Fruit fly (Drosophila melanogaster) whole organism, embryonic: ENCODE data around the gene CG17329.

Source experiments
- BtbVII ChIP-seq: fragments of 200-800 bp; sonication (Bioruptor generic); optimal IDR thresholded peaks from 3 replicates; lab custom pipeline; 2017; ENCODE audit warnings: missing biosample characterization, mild to moderate bottlenecking, missing genetic modification characterization
- CG12219 ChIP-seq: fragments of 200-800 bp; sonication (Bioruptor generic); optimal IDR thresholded peaks from 3 replicates; lab custom pipeline; 2018; ENCODE audit warnings: missing biosample characterization, mild to moderate bottlenecking, missing genetic modification characterization
- CG12744 ChIP-seq: fragments of 200-800 bp; sonication (Bioruptor generic); optimal IDR thresholded peaks from 2 replicates; lab custom pipeline; 2016; ENCODE audit warnings: missing biosample characterization, missing genetic modification characterization
- CG15073 ChIP-seq: fragments of 200-800 bp; sonication (Bioruptor generic); optimal IDR thresholded peaks from 2 replicates; lab custom pipeline; 2016; ENCODE audit warnings: missing biosample characterization, missing genetic modification characterization
- CG16813 ChIP-seq: fragments of 200-800 bp; sonication (Bioruptor generic); IDR thresholded peaks from 3 replicates; pipeline ENCODE4 v1.3.6; 2022; ENCODE audit warnings: missing biosample characterization, missing genetic modification characterization; ENCODE audit not compliant: partially characterized antibody
- CG17385 ChIP-seq: fragments of 200-800 bp; sonication (Bioruptor generic); optimal IDR thresholded peaks from 3 replicates; lab custom pipeline; 2018; ENCODE audit warnings: missing biosample characterization, mild to moderate bottlenecking, missing genetic modification characterization
- CG18262 ChIP-seq: fragments of 200-800 bp; optimal IDR thresholded peaks from 3 replicates; lab custom pipeline; 2019; ENCODE audit warnings: missing biosample characterization, mild to moderate bottlenecking, missing genetic modification characterization, moderate library complexity
- CG2202 ChIP-seq: fragments of 200-800 bp; sonication (Bioruptor generic); optimal IDR thresholded peaks from 2 replicates; lab custom pipeline; 2018; ENCODE audit warnings: missing biosample characterization, mild to moderate bottlenecking, missing genetic modification characterization
- CG3407 ChIP-seq: fragments of 200-800 bp; sonication (Bioruptor generic); optimal IDR thresholded peaks from 2 replicates; lab custom pipeline; 2018; ENCODE audit warnings: missing biosample characterization, mild to moderate bottlenecking, missing genetic modification characterization
- CG4730 ChIP-seq: fragments of 200-800 bp; sonication (Bioruptor generic); IDR thresholded peaks from 2 replicates; pipeline ENCODE4 v1.3.6; 2022; ENCODE audit warnings: missing biosample characterization, missing genetic modification characterization
- CG8290 ChIP-seq, 3 experiments: fragments of 200-800 bp; sonication (Bioruptor generic); optimal IDR thresholded peaks; 2 replicates each; lab custom pipeline; 2016 to 2019; ENCODE audit warnings: missing biosample characterization in 3 of 3, missing genetic modification characterization in 3 of 3, mild to moderate bottlenecking in 2 of 3, moderate library complexity in 1 of 3
- CG9215 ChIP-seq: fragments of 200-800 bp; sonication (Bioruptor generic); IDR thresholded peaks from 2 replicates; pipeline ENCODE4 v1.3.6; 2022; ENCODE audit warnings: missing biosample characterization, missing genetic modification characterization
- Chrac-16 ChIP-seq: fragments of 200-800 bp; sonication (Bioruptor generic); optimal IDR thresholded peaks from 3 replicates; lab custom pipeline; 2016; ENCODE audit warnings: missing biosample characterization, missing genetic modification characterization
- D19A ChIP-seq: fragments of 200-800 bp; optimal IDR thresholded peaks from 3 replicates; lab custom pipeline; 2019; ENCODE audit warnings: missing biosample characterization, mild to moderate bottlenecking, missing genetic modification characterization, moderate library complexity
- Dbx ChIP-seq: fragments of 200-800 bp; sonication (Bioruptor generic); IDR thresholded peaks from 3 replicates; pipeline ENCODE4 v1.3.6; 2022; ENCODE audit warnings: missing biosample characterization, missing genetic modification characterization
- Dip2 ChIP-seq: fragments of 200-800 bp; sonication (Bioruptor generic); IDR thresholded peaks from 2 replicates; pipeline ENCODE4 v1.3.6; 2022; ENCODE audit warnings: missing biosample characterization, missing genetic modification characterization
- Elba2 ChIP-seq: fragments of 200-800 bp; sonication (Bioruptor generic); optimal IDR thresholded peaks from 3 replicates; lab custom pipeline; 2016; ENCODE audit warnings: missing biosample characterization, missing genetic modification characterization
- GATAe ChIP-seq: fragments of 200-800 bp; sonication (Bioruptor generic); conservative IDR thresholded peaks from 2 replicates; pipeline ENCODE4 v1.3.6; 2022; ENCODE audit warnings: missing biosample characterization, missing genetic modification characterization
- HLH4C ChIP-seq: fragments of 200-800 bp; sonication (Bioruptor generic); IDR thresholded peaks from 3 replicates; pipeline ENCODE4 v1.3.6; 2022; ENCODE audit warnings: missing biosample characterization, missing genetic modification characterization; ENCODE audit not compliant: partially characterized antibody
- Hr3 ChIP-seq: fragments of 200-800 bp; sonication (Bioruptor generic); optimal IDR thresholded peaks from 3 replicates; lab custom pipeline; 2016; ENCODE audit warnings: missing biosample characterization, missing genetic modification characterization
- Kr ChIP-seq: fragments of 200-800 bp; sonication (Bioruptor generic); optimal IDR thresholded peaks from 2 replicates; lab custom pipeline; 2017; ENCODE audit warnings: missing biosample characterization, mild to moderate bottlenecking, missing genetic modification characterization
- Max ChIP-seq: fragments of 200-800 bp; sonication (Bioruptor generic); optimal IDR thresholded peaks from 2 replicates; lab custom pipeline; 2016; ENCODE audit warnings: missing biosample characterization, mild to moderate bottlenecking, missing genetic modification characterization
- Meics ChIP-seq: fragments of 200-800 bp; sonication (Bioruptor generic); optimal IDR thresholded peaks from 2 replicates; lab custom pipeline; 2017; ENCODE audit warnings: missing biosample characterization, mild to moderate bottlenecking, missing genetic modification characterization
- Nf-YC ChIP-seq: fragments of 200-800 bp; optimal IDR thresholded peaks from 3 replicates; lab custom pipeline; 2019; ENCODE audit warnings: missing biosample characterization, mild to moderate bottlenecking, missing genetic modification characterization, moderate library complexity
- NfI ChIP-seq: fragments of 200-800 bp; sonication (Bioruptor generic); optimal IDR thresholded peaks from 3 replicates; lab custom pipeline; 2018; ENCODE audit warnings: missing biosample characterization, mild to moderate bottlenecking, missing genetic modification characterization, moderate library complexity
- PHDP ChIP-seq: fragments of 200-800 bp; sonication (Bioruptor generic); optimal IDR thresholded peaks from 3 replicates; lab custom pipeline; 2018; ENCODE audit warnings: missing biosample characterization, mild to moderate bottlenecking, missing genetic modification characterization, moderate library complexity
- Poxn ChIP-seq: fragments of 200-800 bp; sonication (Bioruptor generic); IDR thresholded peaks from 2 replicates; pipeline ENCODE4 v1.3.6; 2022; ENCODE audit warnings: missing biosample characterization, missing genetic modification characterization
- Six4 ChIP-seq: fragments of 200-800 bp; sonication (Bioruptor generic); optimal IDR thresholded peaks from 2 replicates; lab custom pipeline; 2016; ENCODE audit warnings: missing biosample characterization, missing genetic modification characterization
- Xrp1 ChIP-seq: fragments of 200-800 bp; sonication (Bioruptor generic); IDR thresholded peaks from 2 replicates; pipeline ENCODE4 v1.3.6; 2022; ENCODE audit warnings: missing biosample characterization, missing genetic modification characterization
- aop ChIP-seq: fragments of 200-800 bp; sonication (Bioruptor generic); IDR thresholded peaks from 2 replicates; pipeline ENCODE4 v1.3.6; 2022; ENCODE audit warnings: missing biosample characterization, missing genetic modification characterization
- chm ChIP-seq: fragments of 200-800 bp; sonication (Bioruptor generic); IDR thresholded peaks from 2 replicates; pipeline ENCODE4 v1.3.6; 2022; ENCODE audit warnings: missing biosample characterization, missing genetic modification characterization
- crol ChIP-seq: fragments of 200-800 bp; sonication (Bioruptor generic); IDR thresholded peaks from 2 replicates; pipeline ENCODE4 v1.3.6; 2022; ENCODE audit warnings: missing biosample characterization, missing genetic modification characterization
- dimm ChIP-seq: fragments of 200-800 bp; sonication (Bioruptor generic); IDR thresholded peaks from 2 replicates; pipeline ENCODE4 v1.3.6; 2022; ENCODE audit warnings: missing biosample characterization, missing genetic modification characterization
- dmrt11E ChIP-seq: fragments of 200-800 bp; sonication (Bioruptor generic); optimal IDR thresholded peaks from 3 replicates; lab custom pipeline; 2018; ENCODE audit warnings: missing biosample characterization, mild to moderate bottlenecking, missing genetic modification characterization, moderate library complexity
- ems ChIP-seq: fragments of 200-800 bp; sonication (Bioruptor generic); optimal IDR thresholded peaks from 3 replicates; lab custom pipeline; 2016; ENCODE audit warnings: missing biosample characterization, missing genetic modification characterization
- fd96Cb ChIP-seq: fragments of 200-800 bp; sonication (Bioruptor generic); optimal IDR thresholded peaks from 2 replicates; lab custom pipeline; 2018; ENCODE audit warnings: missing biosample characterization, mild to moderate bottlenecking, missing genetic modification characterization, moderate library complexity
- grn ChIP-seq: fragments of 200-800 bp; sonication (Bioruptor generic); optimal IDR thresholded peaks from 3 replicates; lab custom pipeline; 2017; ENCODE audit warnings: missing biosample characterization, missing genetic modification characterization
- gt ChIP-seq: fragments of 200-800 bp; sonication (Bioruptor generic); IDR thresholded peaks from 2 replicates; pipeline ENCODE4 v1.3.6; 2022; ENCODE audit warnings: missing biosample characterization, missing genetic modification characterization
- her ChIP-seq: fragments of 200-800 bp; sonication (Bioruptor generic); optimal IDR thresholded peaks from 2 replicates; lab custom pipeline; 2016; ENCODE audit warnings: missing biosample characterization, missing genetic modification characterization
- lab ChIP-seq: fragments of 200-800 bp; sonication (Bioruptor generic); optimal IDR thresholded peaks from 3 replicates; lab custom pipeline; 2017; ENCODE audit warnings: missing biosample characterization, missing genetic modification characterization, mild to moderate bottlenecking, moderate library complexity, missing genetic modification reagents
- nerfin-2 ChIP-seq: fragments of 200-800 bp; sonication (Bioruptor generic); IDR thresholded peaks from 2 replicates; pipeline ENCODE4 v1.3.6; 2022; ENCODE audit warnings: missing biosample characterization, missing genetic modification characterization; ENCODE audit not compliant: partially characterized antibody
- nom ChIP-seq: fragments of 200-800 bp; sonication (Bioruptor generic); optimal IDR thresholded peaks from 2 replicates; lab custom pipeline; 2017; ENCODE audit warnings: missing biosample characterization, missing genetic modification characterization, mild to moderate bottlenecking, moderate library complexity, missing genetic modification reagents
- onecut ChIP-seq: fragments of 200-800 bp; sonication (Bioruptor generic); IDR thresholded peaks from 2 replicates; pipeline ENCODE4 v1.3.6; 2022; ENCODE audit warnings: missing biosample characterization, missing genetic modification characterization
- pum ChIP-seq: fragments of 200-800 bp; sonication (Bioruptor generic); optimal IDR thresholded peaks from 2 replicates; lab custom pipeline; 2016; ENCODE audit warnings: missing biosample characterization, missing genetic modification characterization
- stc ChIP-seq: fragments of 200-800 bp; sonication (Bioruptor generic); IDR thresholded peaks from 2 replicates; pipeline ENCODE4 v1.3.6; 2022; ENCODE audit warnings: missing biosample characterization, missing genetic modification characterization
- sug ChIP-seq: fragments of 200-800 bp; optimal IDR thresholded peaks from 2 replicates; lab custom pipeline; 2019; ENCODE audit warnings: missing biosample characterization, mild to moderate bottlenecking, missing genetic modification characterization, moderate library complexity
- toy ChIP-seq: fragments of 200-800 bp; sonication (Bioruptor generic); IDR thresholded peaks from 2 replicates; pipeline ENCODE4 v1.3.6; 2022; ENCODE audit warnings: missing biosample characterization, missing genetic modification characterization
- trem ChIP-seq: fragments of 200-800 bp; optimal IDR thresholded peaks from 3 replicates; lab custom pipeline; 2019; ENCODE audit warnings: missing biosample characterization, mild to moderate bottlenecking, missing genetic modification characterization, moderate library complexity
- trh ChIP-seq: fragments of 200-800 bp; sonication (Bioruptor generic); optimal IDR thresholded peaks from 2 replicates; lab custom pipeline; 2016; ENCODE audit warnings: missing biosample characterization, missing genetic modification characterization
- vnd ChIP-seq: fragments of 200-800 bp; sonication (Bioruptor generic); IDR thresholded peaks from 3 replicates; pipeline ENCODE4 v1.3.6; 2022; ENCODE audit warnings: missing biosample characterization, missing genetic modification characterization; ENCODE audit not compliant: partially characterized antibody

The CG17329 gene

dm6 chr2L:16285692-16286359, 5.3 kb upstream of the CG17329 start (continued):
- TF ChIP-seq Chrac-16 = peak; percentile 84
- peak; percentile 91 for TF ChIP-seq Six4 (GFP tag; lab: Kevin White, UChicago)
- TF ChIP-seq CG9215 (GFP tag; lab: Robert Waterston, UW) = no peak
- no peak for TF ChIP-seq Dip2 (GFP tag; lab: Robert Waterston, UW)
- peak; percentile 84 for TF ChIP-seq Meics (GFP tag; lab: Kevin White, UChicago)
- TF ChIP-seq Kr (GFP tag; lab: Kevin White, UChicago) = peak; percentile 15
- peak; percentile 77 for TF ChIP-seq CG2202 (tag; lab: Kevin White, UChicago)
- peak; percentile 12 for TF ChIP-seq nom (GFP tag; lab: Kevin White, UChicago)
- TF ChIP-seq her = peak; percentile 87
- TF ChIP-seq PHDP = peak; percentile 92
- no peak for TF ChIP-seq chm (GFP tag; lab: Robert Waterston, UW)
- peak; percentile 86 for TF ChIP-seq CG18262 (tag; lab: Kevin White, UChicago)
- no peak for TF ChIP-seq HLH4C (GFP tag; lab: Robert Waterston, UW)
- TF ChIP-seq aop (GFP tag; lab: Robert Waterston, UW) = no peak
- peak; percentile 85 for TF ChIP-seq Max (GFP tag; lab: Kevin White, UChicago)
- peak; percentile 46 for TF ChIP-seq Elba2 (GFP tag; lab: Kevin White, UChicago)
- peak; percentile 78 for TF ChIP-seq trem (tag; lab: Kevin White, UChicago)
- peak; percentile 88 for TF ChIP-seq NfI
- peak; percentile 84 for TF ChIP-seq ems
- peak; percentile 32 for TF ChIP-seq CG8290 (GFP tag; optimal IDR thresholded peaks at IDR 0.05; lab: Kevin White, UChicago)
- TF ChIP-seq CG8290 (tag; optimal IDR thresholded peaks at IDR 0.05; lab: Kevin White, UChicago) = peak in 1 of 2 experiments; percentile 93
- no peak for TF ChIP-seq nerfin-2
- no peak for TF ChIP-seq toy (GFP tag; lab: Robert Waterston, UW)
- no peak for TF ChIP-seq vnd (GFP tag; lab: Robert Waterston, UW)
- TF ChIP-seq pum (GFP tag; lab: Kevin White, UChicago) = peak; percentile 79
- TF ChIP-seq grn (GFP tag; lab: Kevin White, UChicago) = peak; percentile 53
- peak; percentile 74 for TF ChIP-seq CG12744 (GFP tag; lab: Kevin White, UChicago)
- peak; percentile 91 for TF ChIP-seq lab (GFP tag; lab: Kevin White, UChicago)
- no peak for TF ChIP-seq Xrp1
- peak; percentile 73 for TF ChIP-seq onecut (GFP tag; lab: Robert Waterston, UW)
- no peak for TF ChIP-seq GATAe (GFP tag; lab: Robert Waterston, UW)
- peak; percentile 79 for TF ChIP-seq CG17385
- TF ChIP-seq CG3407 (GFP tag; lab: Kevin White, UChicago) = peak; percentile 59
- TF ChIP-seq CG4730 = no peak
- peak; percentile 74 for TF ChIP-seq trh (GFP tag; lab: Kevin White, UChicago)
- no peak for TF ChIP-seq CG16813 (GFP tag; lab: Robert Waterston, UW)
- TF ChIP-seq Dbx (GFP tag; lab: Robert Waterston, UW) = no peak
- peak; percentile 90 for TF ChIP-seq dmrt11E
- no peak for TF ChIP-seq crol (GFP tag; lab: Robert Waterston, UW)
- no peak for TF ChIP-seq Poxn
- TF ChIP-seq Nf-YC = no peak
- TF ChIP-seq stc = no peak
- TF ChIP-seq dimm = no peak
- TF ChIP-seq CG15073 (GFP tag; lab: Kevin White, UChicago) = no peak
- TF ChIP-seq fd96Cb (tag; lab: Kevin White, UChicago) = peak; percentile 94
- TF ChIP-seq Hr3 (GFP tag; lab: Kevin White, UChicago) = peak; percentile 78
- peak; percentile 56 for TF ChIP-seq sug (tag; lab: Kevin White, UChicago)
- TF ChIP-seq CG12219 (GFP tag; lab: Kevin White, UChicago) = peak; percentile 89
- TF ChIP-seq gt (GFP tag; lab: Robert Waterston, UW) = no peak
- peak; percentile 79 for TF ChIP-seq BtbVII (GFP tag; lab: Kevin White, UChicago)
- TF ChIP-seq D19A (tag; lab: Kevin White, UChicago) = peak; percentile 79
